Worm (Caenorhabditis elegans) whole organism, L3 larva: ENCODE results near the gene K08B4.7.

ENCODE experiments used
- ZK546.5 ChIP-seq: sonication (generic microtip); optimal IDR thresholded peaks from 2 replicates; lab custom pipeline; 2017; ENCODE audit warnings: missing biosample characterization, missing genetic modification characterization
- aly-2 ChIP-seq: fragments of 150-350 bp; optimal IDR thresholded peaks from 2 replicates; lab custom pipeline; 2014; ENCODE audit warnings: missing biosample characterization, missing genetic modification characterization
- ama-1 ChIP-seq: fragments of 150-350 bp; optimal IDR thresholded peaks from 2 replicates; lab custom pipeline; 2018
- ceh-28 ChIP-seq: fragments of 150-350 bp; optimal IDR thresholded peaks from 2 replicates; lab custom pipeline; 2014; ENCODE audit warnings: missing biosample characterization, missing genetic modification reagents, missing genetic modification characterization
- ceh-82 ChIP-seq: fragments of 150-350 bp; optimal IDR thresholded peaks from 2 replicates; lab custom pipeline; 2014; ENCODE audit warnings: missing biosample characterization, missing genetic modification characterization
- ceh-9 ChIP-seq: sonication (generic microtip); optimal IDR thresholded peaks from 2 replicates; lab custom pipeline; 2018; ENCODE audit warnings: missing biosample characterization, missing genetic modification characterization
- egl-27 ChIP-seq: sonication (generic microtip); optimal IDR thresholded peaks from 4 replicates; lab custom pipeline; 2017; ENCODE audit warnings: missing biosample characterization, missing genetic modification reagents, missing genetic modification characterization
- egl-5 ChIP-seq: fragments of 150-350 bp; optimal IDR thresholded peaks from 2 replicates; lab custom pipeline; 2017; ENCODE audit warnings: missing biosample characterization, missing genetic modification reagents, missing genetic modification characterization, inconsistent platforms
- elt-2 ChIP-seq: sonication (generic microtip); optimal IDR thresholded peaks from 2 replicates; lab custom pipeline; 2016; ENCODE audit warnings: missing genetic modification reagents, mild to moderate bottlenecking, missing genetic modification characterization, missing compliant biosample characterization
- elt-3 ChIP-seq, 3 experiments: fragments of 150-350 bp in 1 of 3; sonication (generic microtip) in 2 of 3; optimal IDR thresholded peaks; 2 replicates in 2 of 3; 4 replicates in 1 of 3; lab custom pipeline; 2014 to 2017; ENCODE audit warnings: missing biosample characterization in 3 of 3, missing genetic modification characterization in 3 of 3
- eor-1 ChIP-seq, 2 experiments: fragments of 150-350 bp; optimal IDR thresholded peaks; 2 replicates each; lab custom pipeline; 2014 to 2018; ENCODE audit warnings: missing biosample characterization in 2 of 2, missing genetic modification characterization in 2 of 2
- fkh-2 ChIP-seq: fragments of 150-350 bp; optimal IDR thresholded peaks from 2 replicates; lab custom pipeline; 2014; ENCODE audit warnings: missing biosample characterization, missing genetic modification reagents, missing genetic modification characterization
- fos-1 ChIP-seq: fragments of 150-350 bp; optimal IDR thresholded peaks from 2 replicates; lab custom pipeline; 2014; ENCODE audit warnings: missing biosample characterization, missing genetic modification characterization
- hmg-11 ChIP-seq: sonication (generic microtip); optimal IDR thresholded peaks from 2 replicates; lab custom pipeline; 2016; ENCODE audit warnings: missing genetic modification characterization, missing compliant biosample characterization
- jun-1 ChIP-seq: fragments of 150-350 bp; optimal IDR thresholded peaks from 2 replicates; lab custom pipeline; 2014; ENCODE audit warnings: missing biosample characterization, missing genetic modification reagents, missing genetic modification characterization
- lin-15B ChIP-seq: fragments of 150-350 bp; optimal IDR thresholded peaks from 2 replicates; lab custom pipeline; 2014; ENCODE audit warnings: missing biosample characterization, missing genetic modification characterization
- lin-39 ChIP-seq: fragments of 150-350 bp; optimal IDR thresholded peaks from 2 replicates; lab custom pipeline; 2018; ENCODE audit warnings: missing biosample characterization, missing genetic modification reagents, missing genetic modification characterization
- lsy-12 ChIP-seq: sonication (generic microtip); optimal IDR thresholded peaks from 2 replicates; lab custom pipeline; 2016; ENCODE audit warnings: mild to moderate bottlenecking, missing genetic modification characterization, missing compliant biosample characterization
- mdl-1 ChIP-seq: fragments of 150-350 bp; optimal IDR thresholded peaks from 2 replicates; lab custom pipeline; 2014; ENCODE audit warnings: missing biosample characterization, missing genetic modification characterization
- mml-1 ChIP-seq: fragments of 150-350 bp; sonication (generic microtip); optimal IDR thresholded peaks from 3 replicates; lab custom pipeline; 2014; ENCODE audit warnings: missing biosample characterization, missing genetic modification characterization
- nfya-1 ChIP-seq: sonication (generic microtip); optimal IDR thresholded peaks from 2 replicates; lab custom pipeline; 2017; ENCODE audit warnings: missing genetic modification characterization, mild to moderate bottlenecking, missing compliant biosample characterization, antibody characterized with exemption, moderate library complexity; ENCODE audit not compliant: insufficient read depth
- nhr-11 ChIP-seq: fragments of 150-350 bp; optimal IDR thresholded peaks from 2 replicates; lab custom pipeline; 2014; ENCODE audit warnings: missing biosample characterization, missing genetic modification characterization
- nhr-23 ChIP-seq: fragments of 150-350 bp; optimal IDR thresholded peaks from 2 replicates; lab custom pipeline; 2014; ENCODE audit warnings: missing biosample characterization, missing genetic modification reagents, missing genetic modification characterization
- nhr-237 ChIP-seq: fragments of 150-350 bp; optimal IDR thresholded peaks from 2 replicates; lab custom pipeline; 2014; ENCODE audit warnings: missing biosample characterization, missing genetic modification characterization
- nhr-25 ChIP-seq: sonication (generic microtip); optimal IDR thresholded peaks from 2 replicates; lab custom pipeline; 2017; ENCODE audit warnings: missing biosample characterization, missing genetic modification characterization
- nhr-67 ChIP-seq: fragments of 150-350 bp; optimal IDR thresholded peaks from 2 replicates; lab custom pipeline; 2014; ENCODE audit warnings: missing biosample characterization, missing genetic modification characterization
- nhr-76 ChIP-seq: fragments of 150-350 bp; sonication (generic microtip); optimal IDR thresholded peaks from 5 replicates; lab custom pipeline; 2014; ENCODE audit warnings: missing biosample characterization, missing genetic modification characterization
- nhr-77 ChIP-seq: fragments of 150-350 bp; optimal IDR thresholded peaks from 2 replicates; lab custom pipeline; 2014; ENCODE audit warnings: missing biosample characterization, missing genetic modification characterization
- pha-4 ChIP-seq: fragments of 150-350 bp; optimal IDR thresholded peaks from 2 replicates; lab custom pipeline; 2014; ENCODE audit warnings: missing biosample characterization, missing genetic modification reagents, missing genetic modification characterization
- pqm-1 ChIP-seq: fragments of 150-350 bp; optimal IDR thresholded peaks from 2 replicates; lab custom pipeline; 2017; ENCODE audit warnings: missing biosample characterization, missing genetic modification characterization, inconsistent platforms
- skn-1 ChIP-seq: fragments of 150-350 bp; optimal IDR thresholded peaks from 2 replicates; lab custom pipeline; 2014; ENCODE audit warnings: missing biosample characterization, missing genetic modification characterization
- snpc-4 ChIP-seq: fragments of 150-350 bp; optimal IDR thresholded peaks from 2 replicates; lab custom pipeline; 2014; ENCODE audit warnings: missing biosample characterization, missing genetic modification characterization
- zag-1 ChIP-seq: fragments of 150-350 bp; optimal IDR thresholded peaks from 2 replicates; lab custom pipeline; 2014; ENCODE audit warnings: missing biosample characterization, missing genetic modification characterization
- ztf-4 ChIP-seq: fragments of 150-350 bp; optimal IDR thresholded peaks from 2 replicates; lab custom pipeline; 2014; ENCODE audit warnings: missing biosample characterization, missing genetic modification characterization

K08B4.7 gene

DNA sequence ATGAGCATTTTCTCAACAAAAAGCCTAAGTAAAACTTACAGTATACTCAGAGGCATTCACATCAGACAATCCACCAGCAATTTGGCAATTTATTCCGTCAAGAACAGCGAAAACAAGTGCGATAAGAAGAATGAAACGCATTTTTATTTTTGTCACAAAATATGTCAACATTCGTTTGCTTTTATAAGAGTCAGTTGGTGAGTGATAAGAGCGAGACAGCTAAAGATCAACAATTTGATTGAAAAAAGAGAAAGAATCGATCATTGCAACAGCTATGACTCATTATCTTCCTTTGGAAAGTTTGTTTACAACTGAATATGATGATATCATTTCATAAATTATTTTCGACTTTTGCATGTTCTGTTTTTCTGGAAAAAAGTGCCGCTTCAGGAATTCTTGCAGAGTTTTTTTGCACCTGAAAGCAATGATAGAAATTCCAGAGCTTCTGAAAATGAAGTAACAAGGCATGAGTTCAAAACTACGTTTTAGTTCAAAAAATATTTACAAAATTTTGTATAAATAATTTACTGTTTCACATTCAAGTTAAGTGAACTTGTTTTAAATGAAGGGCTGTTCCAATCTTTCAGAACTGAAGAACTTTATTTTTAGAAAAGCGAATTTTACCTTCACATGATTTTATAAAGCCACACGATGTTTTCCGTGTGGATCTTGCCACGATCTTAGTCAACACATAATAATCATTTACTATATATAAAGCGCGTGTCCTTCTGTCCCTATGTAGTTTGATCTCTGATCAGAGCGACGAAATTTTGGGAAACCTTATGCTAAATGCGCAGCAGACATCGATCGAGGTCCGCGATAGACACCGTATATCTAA is 1.5 kb upstream of the K08B4.7 start, which contains the start of gene cpi-1 (continued):
- peak; percentile 29 for TF ChIP-seq jun-1
- no peak for TF ChIP-seq nhr-67 (tag; lab: Kevin White, UChicago)
- TF ChIP-seq, all 47 proteins: peak for 5

DNA sequence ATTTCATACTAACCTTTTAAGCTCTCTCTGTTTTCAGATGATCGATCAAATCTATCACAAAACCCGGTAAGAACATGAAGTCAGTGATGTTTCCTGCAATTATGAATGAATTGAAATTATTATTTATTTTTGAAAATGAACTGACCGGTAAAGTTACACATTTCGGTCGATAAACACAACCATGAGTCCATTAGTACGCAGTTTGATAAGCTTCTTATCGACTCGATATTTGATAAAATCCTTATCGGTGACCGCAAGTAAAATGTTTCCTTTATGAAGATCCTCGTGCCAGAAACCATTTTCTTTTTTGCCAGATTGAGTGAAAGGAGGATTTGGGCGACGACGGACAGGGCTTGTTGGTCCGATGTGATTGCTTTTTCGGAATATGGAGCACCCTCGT is 5.7 kb downstream of the K08B4.7 start:
- TF ChIP-seq pha-4 (tag; lab: Kevin White, UChicago) (peak; percentile 17), pqm-1 (tag; lab: Kevin White, UChicago) (peak; percentile 46), ceh-9 (tag; lab: Kevin White, UChicago) (no peak), elt-3 (tag; optimal IDR thresholded peaks at IDR 0.05; lab: Kevin White, UChicago) (no peak), nhr-23 (tag; lab: Kevin White, UChicago) (no peak), mml-1 (tag; lab: Kevin White, UChicago) (no peak), elt-2 (tag; lab: Kevin White, UChicago) (peak; percentile 64), eor-1 (tag; optimal IDR thresholded peaks at IDR 0.05; lab: Kevin White, UChicago) (no peak)
- TF ChIP-seq, all 47 proteins: peak for 3

DNA sequence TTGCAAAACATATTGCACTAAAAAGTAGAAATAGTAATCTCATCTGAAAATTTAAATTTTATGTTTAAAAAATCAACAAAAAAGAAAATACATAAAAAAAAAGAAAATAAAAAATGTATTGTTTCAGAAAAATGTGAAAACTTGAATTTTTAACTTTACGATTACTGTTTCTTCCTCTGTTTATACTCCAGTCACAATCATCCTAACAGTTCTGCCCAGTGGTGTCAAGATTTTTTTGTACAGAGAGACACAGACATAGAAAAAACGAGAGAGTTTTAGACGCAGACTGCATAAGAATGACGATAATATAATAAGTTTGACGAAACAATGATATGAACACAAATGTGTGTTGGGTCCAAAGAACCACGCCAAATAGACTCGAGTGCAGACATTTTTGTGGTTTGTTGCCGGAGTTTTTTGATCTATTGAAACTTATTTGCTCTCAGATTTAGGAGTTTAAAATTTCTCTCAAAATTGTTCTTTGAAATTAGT is 8.6 kb downstream of the K08B4.7 start, which contains the start of gene ugt-20:
ugt-20 (minus strand) TSS at position 51 of the 492 bp plus-strand sequence.
- no peak for TF ChIP-seq lin-39 (tag; lab: Kevin White, UChicago)
- no peak for TF ChIP-seq snpc-4
- peak; percentile 98 for TF ChIP-seq pqm-1 (tag; lab: Kevin White, UChicago)
- TF ChIP-seq jun-1 = peak; percentile 91
- TF ChIP-seq mdl-1 = no peak
- no peak for TF ChIP-seq elt-3 (tag; optimal IDR thresholded peaks at IDR 0.05; lab: Kevin White, UChicago)
- no peak for TF ChIP-seq hmg-11 (tag; lab: Kevin White, UChicago)
- TF ChIP-seq lin-15B (tag; lab: Kevin White, UChicago) = no peak
- peak; percentile 21 for TF ChIP-seq egl-27
- no peak for TF ChIP-seq zag-1 (tag; lab: Kevin White, UChicago)
- TF ChIP-seq egl-5 (tag; lab: Kevin White, UChicago) = no peak
- no peak for TF ChIP-seq ceh-9 (tag; lab: Kevin White, UChicago)
- no peak for TF ChIP-seq nhr-237
- TF ChIP-seq ceh-82 (tag; lab: Kevin White, UChicago) = no peak
- TF ChIP-seq nfya-1 (tag; lab: Kevin White, UChicago) = no peak
- no peak for TF ChIP-seq aly-2 (tag; lab: Kevin White, UChicago)
- peak; percentile 20 for TF ChIP-seq fos-1 (tag; lab: Kevin White, UChicago)
- no peak for TF ChIP-seq ama-1
- no peak for TF ChIP-seq lsy-12
- peak; percentile 94 for TF ChIP-seq elt-2 (tag; lab: Kevin White, UChicago)
- no peak for TF ChIP-seq ztf-4 (tag; lab: Kevin White, UChicago)
- TF ChIP-seq ceh-28 (tag; lab: Kevin White, UChicago) = peak; percentile 53
- TF ChIP-seq fkh-2 (tag; lab: Kevin White, UChicago) = no peak
- TF ChIP-seq ZK546.5 = no peak
- no peak for TF ChIP-seq nhr-76 (tag; lab: Kevin White, UChicago)
- TF ChIP-seq skn-1 (tag; lab: Kevin White, UChicago) = no peak
- TF ChIP-seq nhr-11 (tag; lab: Kevin White, UChicago) = no peak
- peak; percentile 95 for TF ChIP-seq pha-4 (tag; lab: Kevin White, UChicago)
- TF ChIP-seq nhr-25 (tag; lab: Kevin White, UChicago) = peak; percentile 4
- TF ChIP-seq nhr-23 (tag; lab: Kevin White, UChicago) = no peak

DNA sequence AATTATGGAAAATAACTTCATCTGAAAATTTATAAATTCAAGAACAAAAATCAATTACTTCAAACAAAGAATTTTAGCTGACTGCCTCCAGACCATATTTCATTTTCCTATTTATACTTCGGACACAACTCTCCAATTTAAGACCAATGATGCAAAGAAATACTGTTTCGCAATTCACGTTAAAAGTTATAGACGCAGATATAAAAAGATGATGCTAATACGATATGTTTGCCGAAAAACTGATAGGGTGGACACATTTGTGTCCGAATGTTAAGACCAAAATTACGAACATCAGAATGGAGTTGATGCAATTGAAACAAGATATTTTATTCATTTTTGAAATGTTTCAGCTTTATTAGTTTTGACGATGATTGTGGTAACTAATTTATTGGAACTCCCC is 12.3 kb downstream of the K08B4.7 start, which contains the start of gene ugt-19:
ugt-19 (minus strand) TSS at position 28 of the 400 bp plus-strand sequence.
- no peak for TF ChIP-seq nhr-77 (tag; lab: Kevin White, UChicago)
- peak in 1 of 3 experiments; percentile 48 for TF ChIP-seq elt-3 (tag; optimal IDR thresholded peaks at IDR 0.05; lab: Kevin White, UChicago)
- TF ChIP-seq pqm-1 (tag; lab: Kevin White, UChicago) = peak; percentile 67
- TF ChIP-seq elt-2 (tag; lab: Kevin White, UChicago) = peak; percentile 61
